Worm (Caenorhabditis elegans) whole organism, late embryonic: Measurements from ENCODE around the gene str-19.

ENCODE experiments used
- ama-1 ChIP-seq: fragments of 150-350 bp; optimal IDR thresholded peaks from 2 replicates; lab custom pipeline; 2014
- ceh-2 ChIP-seq: sonication (generic microtip); optimal IDR thresholded peaks from 2 replicates; lab custom pipeline; 2016; ENCODE audit warnings: missing genotype, missing genetic modification characterization, missing compliant biosample characterization
- che-1 ChIP-seq: sonication (generic microtip); optimal IDR thresholded peaks from 2 replicates; lab custom pipeline; 2016; ENCODE audit warnings: mild to moderate bottlenecking, missing genetic modification characterization, missing compliant biosample characterization
- fax-1 ChIP-seq: sonication (generic microtip); optimal IDR thresholded peaks from 2 replicates; lab custom pipeline; 2016; ENCODE audit warnings: missing genotype, missing genetic modification characterization, missing compliant biosample characterization
- nhr-11 ChIP-seq: fragments of 150-350 bp; optimal IDR thresholded peaks from 2 replicates; lab custom pipeline; 2014; ENCODE audit warnings: missing biosample characterization, missing genetic modification characterization
- pag-3 ChIP-seq: sonication (generic microtip); optimal IDR thresholded peaks from 2 replicates; lab custom pipeline; 2016; ENCODE audit warnings: missing compliant biosample characterization, missing genetic modification characterization, borderline replicate concordance
- pqm-1 ChIP-seq: sonication (generic microtip); optimal IDR thresholded peaks from 2 replicates; lab custom pipeline; 2016; ENCODE audit warnings: missing genetic modification characterization, missing compliant biosample characterization
- zip-5 ChIP-seq: sonication (generic microtip); optimal IDR thresholded peaks from 2 replicates; lab custom pipeline; 2016; ENCODE audit warnings: missing genetic modification characterization, missing compliant biosample characterization

- TF ChIP-seq fax-1 (tag; lab: Kevin White, UChicago) (no peak), pag-3 (tag; lab: Kevin White, UChicago) (no peak), che-1 (tag; lab: Kevin White, UChicago) (no peak), nhr-11 (tag; lab: Kevin White, UChicago) (no peak), ceh-2 (tag; lab: Kevin White, UChicago) (no peak), pqm-1 (tag; lab: Kevin White, UChicago) (no peak), ama-1 (lab: Kevin White, UChicago) (no peak), zip-5 (tag; lab: Kevin White, UChicago) (no peak)
These were observed 36.3 kb downstream of the str-19 start for ce11 chrV:15707982-15708381.
